Worm (Caenorhabditis elegans) whole organism, L2 larva: ENCODE data around the gene lido-17.

Source experiments
- ama-1 ChIP-seq: fragments of 150-350 bp; optimal IDR thresholded peaks from 2 replicates; lab custom pipeline; 2018; ENCODE audit warnings: inconsistent platforms
- ceh-82 ChIP-seq: fragments of 150-350 bp; optimal IDR thresholded peaks from 2 replicates; lab custom pipeline; 2014; ENCODE audit warnings: missing biosample characterization, missing genetic modification characterization
- lin-13 ChIP-seq: fragments of 150-350 bp; optimal IDR thresholded peaks from 2 replicates; lab custom pipeline; 2014; ENCODE audit warnings: missing biosample characterization, missing genetic modification reagents, missing genetic modification characterization
- nhr-12 ChIP-seq: fragments of 150-350 bp; optimal IDR thresholded peaks from 2 replicates; lab custom pipeline; 2014; ENCODE audit warnings: missing biosample characterization, missing genetic modification characterization
- nhr-237 ChIP-seq: fragments of 150-350 bp; optimal IDR thresholded peaks from 2 replicates; lab custom pipeline; 2014; ENCODE audit warnings: missing biosample characterization, missing genetic modification characterization
- nhr-77 ChIP-seq: fragments of 150-350 bp; optimal IDR thresholded peaks from 2 replicates; lab custom pipeline; 2014; ENCODE audit warnings: missing biosample characterization, missing genetic modification characterization
- skn-1 ChIP-seq: sonication (generic microtip); optimal IDR thresholded peaks from 2 replicates; lab custom pipeline; 2017; ENCODE audit warnings: missing biosample characterization, missing genetic modification characterization
- zag-1 ChIP-seq: fragments of 150-350 bp; optimal IDR thresholded peaks from 2 replicates; lab custom pipeline; 2014; ENCODE audit warnings: missing biosample characterization, missing genetic modification characterization
- ztf-11 ChIP-seq: sonication (generic microtip); optimal IDR thresholded peaks from 2 replicates; lab custom pipeline; 2017; ENCODE audit warnings: missing biosample characterization, missing genetic modification characterization
- ztf-4 ChIP-seq: fragments of 150-350 bp; optimal IDR thresholded peaks from 2 replicates; lab custom pipeline; 2014; ENCODE audit warnings: missing biosample characterization, missing genetic modification characterization

DNA sequence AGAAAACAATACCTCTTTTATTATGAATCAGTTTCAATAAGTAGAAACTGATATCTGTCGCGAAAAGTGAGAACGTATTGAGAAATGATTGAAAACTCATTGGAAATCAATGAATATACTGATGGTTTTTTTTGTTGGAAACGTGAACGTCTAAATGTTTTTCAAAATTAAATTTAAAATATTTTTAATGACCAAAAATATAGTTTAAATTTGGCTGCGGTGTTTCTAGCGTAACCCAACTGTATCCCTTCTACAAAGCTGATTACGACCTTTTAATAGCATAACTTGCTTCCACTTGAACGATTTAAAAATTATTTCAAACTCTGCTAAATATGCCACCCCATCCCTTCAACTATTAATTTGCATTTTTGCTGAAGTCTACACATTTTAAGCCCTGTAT, 18.9 kb upstream of the lido-17 start, which contains the start of gene M176.9:
- TF ChIP-seq lin-13 (no peak), skn-1 (no peak), ceh-82 (tag; lab: Kevin White, UChicago) (no peak), nhr-77 (no peak), ztf-4 (tag; lab: Kevin White, UChicago) (no peak), ztf-11 (tag; lab: Kevin White, UChicago) (no peak), nhr-12 (no peak), nhr-237 (no peak), ama-1 (lab: Kevin White, UChicago) (no peak), zag-1 (tag; lab: Kevin White, UChicago) (no peak)
